Fruit fly (Drosophila melanogaster) whole organism, embryonic: ENCODE data around the gene RpS7.

Experiments
- Bteb2 ChIP-seq: fragments of 200-800 bp; sonication (Bioruptor generic); optimal IDR thresholded peaks from 2 replicates; lab custom pipeline; 2016; ENCODE audit warnings: missing biosample characterization, missing genetic modification characterization
- CG10209 ChIP-seq: fragments of 200-800 bp; sonication (Bioruptor generic); optimal IDR thresholded peaks from 3 replicates; lab custom pipeline; 2017; ENCODE audit warnings: missing biosample characterization, mild to moderate bottlenecking, missing genetic modification characterization, missing genetic modification reagents
- CG10321 ChIP-seq: fragments of 200-800 bp; sonication (Bioruptor generic); IDR thresholded peaks from 2 replicates; pipeline ENCODE4 v1.3.6; 2022; ENCODE audit warnings: missing biosample characterization, missing genetic modification characterization
- CG10543 ChIP-seq: fragments of 200-800 bp; sonication (Bioruptor generic); optimal IDR thresholded peaks from 3 replicates; lab custom pipeline; 2017; ENCODE audit warnings: missing biosample characterization, mild to moderate bottlenecking, missing genetic modification characterization, moderate library complexity
- CG11560 ChIP-seq: fragments of 200-800 bp; sonication (Bioruptor generic); IDR thresholded peaks from 3 replicates; pipeline ENCODE4 v1.3.6; 2022; ENCODE audit warnings: missing biosample characterization, missing genetic modification characterization
- CG1233 ChIP-seq: fragments of 200-800 bp; sonication (Bioruptor generic); optimal IDR thresholded peaks from 4 replicates; lab custom pipeline; 2018; ENCODE audit warnings: missing biosample characterization, mild to moderate bottlenecking, missing genetic modification characterization
- CG13123 ChIP-seq: fragments of 200-800 bp; sonication (Bioruptor generic); optimal IDR thresholded peaks from 2 replicates; lab custom pipeline; 2016; ENCODE audit warnings: missing biosample characterization, missing genetic modification characterization
- CG14014 ChIP-seq: fragments of 200-800 bp; sonication (Bioruptor generic); IDR thresholded peaks from 2 replicates; pipeline ENCODE4 v1.3.6; 2022; ENCODE audit warnings: missing biosample characterization, missing genetic modification characterization
- CG1647 ChIP-seq: fragments of 200-800 bp; sonication (Bioruptor generic); optimal IDR thresholded peaks from 3 replicates; lab custom pipeline; 2016; ENCODE audit warnings: missing biosample characterization, missing genetic modification characterization
- CG17385 ChIP-seq: fragments of 200-800 bp; sonication (Bioruptor generic); optimal IDR thresholded peaks from 3 replicates; lab custom pipeline; 2018; ENCODE audit warnings: missing biosample characterization, mild to moderate bottlenecking, missing genetic modification characterization
- CG17612 ChIP-seq: fragments of 200-800 bp; sonication (Bioruptor generic); IDR thresholded peaks from 2 replicates; pipeline ENCODE4 v1.3.6; 2022; ENCODE audit warnings: missing biosample characterization, missing genetic modification characterization
- CG18262 ChIP-seq: fragments of 200-800 bp; optimal IDR thresholded peaks from 3 replicates; lab custom pipeline; 2019; ENCODE audit warnings: missing biosample characterization, mild to moderate bottlenecking, missing genetic modification characterization, moderate library complexity
- CG31224 ChIP-seq: fragments of 200-800 bp; sonication (Bioruptor generic); IDR thresholded peaks from 2 replicates; pipeline ENCODE4 v1.3.6; 2022; ENCODE audit warnings: missing biosample characterization, missing genetic modification characterization
- CG31365 ChIP-seq: fragments of 200-800 bp; sonication (Bioruptor generic); optimal IDR thresholded peaks from 2 replicates; lab custom pipeline; 2018; ENCODE audit warnings: missing biosample characterization, mild to moderate bottlenecking, missing genetic modification characterization
- CG34422 ChIP-seq: fragments of 200-800 bp; sonication (Bioruptor generic); IDR thresholded peaks from 3 replicates; pipeline ENCODE4 v1.3.6; 2022; ENCODE audit warnings: missing biosample characterization, missing genetic modification characterization
- CG42726 ChIP-seq: fragments of 200-800 bp; sonication (Bioruptor generic); IDR thresholded peaks from 2 replicates; pipeline ENCODE4 v1.3.6; 2022; ENCODE audit warnings: missing biosample characterization, missing genetic modification characterization; ENCODE audit not compliant: partially characterized antibody
- CG4617 ChIP-seq: fragments of 200-800 bp; sonication (Bioruptor generic); optimal IDR thresholded peaks from 3 replicates; lab custom pipeline; 2016; ENCODE audit warnings: missing biosample characterization, missing genetic modification characterization, borderline replicate concordance
- CG7357 ChIP-seq: fragments of 200-800 bp; sonication (Bioruptor generic); IDR thresholded peaks from 3 replicates; pipeline ENCODE4 v1.3.6; 2022; ENCODE audit warnings: missing biosample characterization, missing genetic modification characterization
- CG8089 ChIP-seq: fragments of 200-800 bp; sonication (Bioruptor generic); optimal IDR thresholded peaks from 3 replicates; lab custom pipeline; 2016; ENCODE audit warnings: missing biosample characterization, missing genetic modification characterization
- CG8388 ChIP-seq: fragments of 200-800 bp; sonication (Bioruptor generic); optimal IDR thresholded peaks from 2 replicates; lab custom pipeline; 2019; ENCODE audit warnings: missing biosample characterization, mild to moderate bottlenecking, missing genetic modification characterization, moderate library complexity
- CG8478 ChIP-seq: fragments of >200 bp; optimal IDR thresholded peaks from 2 replicates; lab custom pipeline; 2018
- CG9609 ChIP-seq: fragments of 200-800 bp; sonication (Bioruptor generic); optimal IDR thresholded peaks from 3 replicates; lab custom pipeline; 2016; ENCODE audit warnings: missing biosample characterization, missing genetic modification characterization
- CG9727 ChIP-seq: fragments of 200-800 bp; sonication (Bioruptor generic); optimal IDR thresholded peaks from 3 replicates; lab custom pipeline; 2017; ENCODE audit warnings: missing biosample characterization, mild to moderate bottlenecking, missing genetic modification characterization
- D ChIP-seq, 2 experiments: fragments of 200-800 bp in 1 of 2; fragments of >200 bp in 1 of 2; sonication (Bioruptor generic) in 1 of 2; optimal IDR thresholded peaks; 2 replicates in 1 of 2; 3 replicates in 1 of 2; lab custom pipeline; 2017; ENCODE audit warnings: mild to moderate bottlenecking in 1 of 2, missing biosample characterization in 1 of 2, missing genetic modification characterization in 1 of 2, missing genetic modification reagents in 1 of 2
- D19A ChIP-seq: fragments of 200-800 bp; optimal IDR thresholded peaks from 3 replicates; lab custom pipeline; 2019; ENCODE audit warnings: missing biosample characterization, mild to moderate bottlenecking, missing genetic modification characterization, moderate library complexity
- Doc3 ChIP-seq: fragments of 200-800 bp; sonication (Bioruptor generic); IDR thresholded peaks from 3 replicates; pipeline ENCODE4 v1.3.6; 2022; ENCODE audit warnings: missing biosample characterization, missing genetic modification characterization; ENCODE audit not compliant: partially characterized antibody
- Dp ChIP-seq: fragments of 200-800 bp; sonication (Bioruptor generic); optimal IDR thresholded peaks from 2 replicates; lab custom pipeline; 2018; ENCODE audit warnings: missing biosample characterization, mild to moderate bottlenecking, missing genetic modification characterization, moderate library complexity
- ERR ChIP-seq: fragments of 200-800 bp; sonication (Bioruptor generic); optimal IDR thresholded peaks from 2 replicates; lab custom pipeline; 2016; ENCODE audit warnings: missing biosample characterization, missing genetic modification characterization
- Fer2 ChIP-seq: fragments of 200-800 bp; sonication (Bioruptor generic); optimal IDR thresholded peaks from 2 replicates; lab custom pipeline; 2018; ENCODE audit warnings: missing biosample characterization, mild to moderate bottlenecking, missing genetic modification characterization, moderate library complexity
- H2.0 ChIP-seq: fragments of 200-800 bp; sonication (Bioruptor generic); IDR thresholded peaks from 2 replicates; pipeline ENCODE4 v1.3.6; 2022; ENCODE audit warnings: missing biosample characterization, missing genetic modification characterization
- Spps ChIP-seq: fragments of 200-800 bp; sonication (Bioruptor generic); optimal IDR thresholded peaks from 2 replicates; lab custom pipeline; 2018; ENCODE audit warnings: missing biosample characterization, mild to moderate bottlenecking, missing genetic modification characterization
- ase ChIP-seq: fragments of 200-800 bp; sonication (Bioruptor generic); IDR thresholded peaks from 3 replicates; pipeline ENCODE4 v1.3.6; 2022; ENCODE audit warnings: missing biosample characterization, missing genetic modification characterization
- bowl ChIP-seq: fragments of 200-800 bp; sonication (Bioruptor generic); IDR thresholded peaks from 2 replicates; pipeline ENCODE4 v1.3.6; 2022; ENCODE audit warnings: missing biosample characterization, missing genetic modification characterization
- btn ChIP-seq: fragments of 200-800 bp; sonication (Bioruptor generic); optimal IDR thresholded peaks from 2 replicates; lab custom pipeline; 2016; ENCODE audit warnings: missing biosample characterization, missing genetic modification characterization
- cato ChIP-seq: fragments of 200-800 bp; sonication (Bioruptor generic); optimal IDR thresholded peaks from 2 replicates; lab custom pipeline; 2016; ENCODE audit warnings: missing biosample characterization, missing genetic modification characterization, borderline replicate concordance
- caup ChIP-seq: fragments of 200-800 bp; sonication (Bioruptor generic); optimal IDR thresholded peaks from 3 replicates; lab custom pipeline; 2017; ENCODE audit warnings: missing biosample characterization, mild to moderate bottlenecking, missing genetic modification characterization, moderate library complexity; ENCODE audit not compliant: severe bottlenecking
- crc ChIP-seq: fragments of 200-800 bp; sonication (Bioruptor generic); optimal IDR thresholded peaks from 2 replicates; lab custom pipeline; 2016; ENCODE audit warnings: missing biosample characterization, missing genetic modification characterization
- dati ChIP-seq: fragments of 200-800 bp; sonication (Bioruptor generic); IDR thresholded peaks from 2 replicates; pipeline ENCODE4 v1.3.6; 2022; ENCODE audit warnings: missing biosample characterization, missing genetic modification characterization
- kah ChIP-seq: fragments of 200-800 bp; sonication (Bioruptor generic); optimal IDR thresholded peaks from 2 replicates; lab custom pipeline; 2018; ENCODE audit warnings: missing biosample characterization, mild to moderate bottlenecking, missing genetic modification characterization
- nau ChIP-seq: fragments of 200-800 bp; sonication (Bioruptor generic); optimal IDR thresholded peaks from 3 replicates; lab custom pipeline; 2017; ENCODE audit warnings: missing biosample characterization, mild to moderate bottlenecking, missing genetic modification characterization, missing genetic modification reagents
- nmo ChIP-seq: fragments of 200-800 bp; sonication (Bioruptor generic); optimal IDR thresholded peaks from 2 replicates; lab custom pipeline; 2018; ENCODE audit warnings: missing biosample characterization, mild to moderate bottlenecking, missing genetic modification characterization, moderate library complexity
- pan ChIP-seq, 4 experiments: fragments of >200 bp in 3 of 4; fragments of 200-800 bp in 1 of 4; sonication (Bioruptor generic) in 1 of 4; optimal IDR thresholded peaks in 3 of 4; IDR thresholded peaks in 1 of 4; 2 replicates each; pipeline versions ENCODE4 v1.3.6 to Lab custom; 2017 to 2022; ENCODE audit warnings: missing biosample characterization in 2 of 4, missing genetic modification characterization in 2 of 4, mixed read lengths in 1 of 4
- run ChIP-seq: fragments of 200-800 bp; sonication (Bioruptor generic); optimal IDR thresholded peaks from 3 replicates; lab custom pipeline; 2018; ENCODE audit warnings: missing biosample characterization, mild to moderate bottlenecking, missing genetic modification characterization
- seq ChIP-seq: fragments of 200-800 bp; sonication (Bioruptor generic); IDR thresholded peaks from 2 replicates; pipeline ENCODE4 v1.3.6; 2022; ENCODE audit warnings: missing biosample characterization, missing genetic modification characterization
- sim ChIP-seq: fragments of 200-800 bp; sonication (Bioruptor generic); IDR thresholded peaks from 2 replicates; pipeline ENCODE4 v1.3.6; 2022; ENCODE audit warnings: missing biosample characterization, missing genetic modification characterization
- slbo ChIP-seq: fragments of 200-800 bp; sonication (Bioruptor generic); IDR thresholded peaks from 2 replicates; pipeline ENCODE4 v1.3.6; 2022; ENCODE audit warnings: missing biosample characterization, missing genetic modification characterization
- tup ChIP-seq: fragments of 200-800 bp; sonication (Bioruptor generic); optimal IDR thresholded peaks from 2 replicates; lab custom pipeline; 2016; ENCODE audit warnings: missing biosample characterization, mild to moderate bottlenecking, missing genetic modification characterization, moderate library complexity

Gene RpS7

dm6 chr3R:30203104-30203986, 5.5 kb downstream of the RpS7 start (continued):
- TF ChIP-seq kah (GFP tag; lab: Kevin White, UChicago) (peak; percentile 85), dati (GFP tag; lab: Robert Waterston, UW) (peak; percentile 65; the same call in 1 of the 2 replicates), ase (GFP tag; lab: Robert Waterston, UW) (peak; percentile 92), D19A (tag; lab: Kevin White, UChicago) (peak; percentile 99), ERR (GFP tag; lab: Kevin White, UChicago) (peak; percentile 97), Spps (tag; lab: Kevin White, UChicago) (peak; percentile 80), H2.0 (peak; percentile 85), CG18262 (peak; percentile 94), btn (GFP tag; lab: Kevin White, UChicago) (peak; percentile 97), CG10321 (GFP tag; lab: Robert Waterston, UW) (peak; percentile 53; the same call in 1 of the 2 replicates), CG17612 (GFP tag; lab: Robert Waterston, UW) (peak; percentile 83), CG9727 (GFP tag; lab: Kevin White, UChicago) (peak; percentile 97), cato (peak; percentile 77), CG17385 (GFP tag; lab: Kevin White, UChicago) (peak; percentile 84), tup (GFP tag; lab: Kevin White, UChicago) (peak; percentile 95), CG11560 (peak; percentile 86), CG10209 (GFP tag; lab: Kevin White, UChicago) (peak; percentile 94), caup (GFP tag; lab: Kevin White, UChicago) (peak; percentile 96), CG8478 (lab: Kevin White, UChicago) (no peak), CG9609 (peak; percentile 95), CG34422 (GFP tag; lab: Robert Waterston, UW) (peak; percentile 94), sim (GFP tag; lab: Robert Waterston, UW) (peak; percentile 63; the same call in 1 of the 2 replicates), slbo (GFP tag; lab: Robert Waterston, UW) (peak; percentile 92), seq (GFP tag; lab: Robert Waterston, UW) (peak; percentile 92), CG31365 (peak; percentile 89), crc (GFP tag; lab: Kevin White, UChicago) (peak; percentile 95), run (peak; percentile 94), CG8388 (GFP tag; lab: Kevin White, UChicago) (peak; percentile 88), CG1647 (GFP tag; lab: Kevin White, UChicago) (peak; percentile 97), CG42726 (GFP tag; lab: Robert Waterston, UW) (no peak), CG10543 (peak; percentile 92), Bteb2 (GFP tag; lab: Kevin White, UChicago) (peak; percentile 90), Fer2 (tag; lab: Kevin White, UChicago) (peak; percentile 82), CG7357 (GFP tag; lab: Robert Waterston, UW) (peak; percentile 88), nau (peak; percentile 97), bowl (GFP tag; lab: Robert Waterston, UW) (peak; percentile 94), CG14014 (GFP tag; lab: Robert Waterston, UW) (peak; percentile 97), pan (optimal IDR thresholded peaks at IDR 0.05; lab: Kevin White, UChicago) (no peak), pan (GFP tag; optimal IDR thresholded peaks at IDR 0.05 in 1 of 2, IDR thresholded peaks at IDR 0.05 in 1 of 2) (peak in 1 of 2 experiments; percentile 91), CG4617 (GFP tag; lab: Kevin White, UChicago) (peak; percentile 83), CG13123 (GFP tag; lab: Kevin White, UChicago) (peak; percentile 77), D (optimal IDR thresholded peaks at IDR 0.05; lab: Kevin White, UChicago) (no peak), D (GFP tag; optimal IDR thresholded peaks at IDR 0.05; lab: Kevin White, UChicago) (peak; percentile 97), nmo (GFP tag; lab: Kevin White, UChicago) (peak; percentile 98), CG1233 (GFP tag; lab: Kevin White, UChicago) (peak; percentile 94), CG31224 (GFP tag; lab: Robert Waterston, UW) (peak; percentile 88), Doc3 (GFP tag; lab: Robert Waterston, UW) (no peak), CG8089 (peak; percentile 86), Dp (GFP tag; lab: Kevin White, UChicago) (no peak)
